Fruit fly (Drosophila melanogaster): ENCODE measurements around the gene gudu.

gudu gene

dm6 chr2L:7387813-7388558 lies at the start of gene gudu, which contains the start of gene CG5149 (continued):
- TF ChIP-seq hbn (GFP tag; IDR thresholded peaks at IDR 0.05; ENCODE audit: partially characterized antibody), result peak; percentile 87
- no peak for TF ChIP-seq CG9609 (GFP tag; optimal IDR thresholded peaks at IDR 0.05)
- TF ChIP-seq bbx (GFP tag; IDR thresholded peaks at IDR 0.05; ENCODE audit: partially characterized antibody), result peak; percentile 89
- no peak for TF ChIP-seq onecut (GFP tag; IDR thresholded peaks at IDR 0.05)
- no peak for TF ChIP-seq CG18764 (GFP tag; optimal IDR thresholded peaks at IDR 0.05)
- TF ChIP-seq prd (optimal IDR thresholded peaks at IDR 0.05), result no peak
- no peak; the same call in 2 of the 3 replicates for TF ChIP-seq prd (GFP tag; IDR thresholded peaks at IDR 0.05)
- no peak for TF ChIP-seq Lim3 (GFP tag; IDR thresholded peaks at IDR 0.05)
- no peak for TF ChIP-seq ken (GFP tag; IDR thresholded peaks at IDR 0.05)
- TF ChIP-seq fd96Cb (tag; optimal IDR thresholded peaks at IDR 0.05), result no peak
- no peak for TF ChIP-seq ase (GFP tag; IDR thresholded peaks at IDR 0.05)
- no peak for TF ChIP-seq dmrt11E (tag; optimal IDR thresholded peaks at IDR 0.05)
- peak; percentile 12 for TF ChIP-seq CoRest (tag; optimal IDR thresholded peaks at IDR 0.05)
- TF ChIP-seq slp2 (GFP tag; optimal IDR thresholded peaks at IDR 0.05), result no peak
- TF ChIP-seq nerfin-2 (GFP tag; IDR thresholded peaks at IDR 0.05; ENCODE audit: partially characterized antibody), result peak; percentile 77
- no peak for TF ChIP-seq CG18599 (GFP tag; optimal IDR thresholded peaks at IDR 0.05)
- peak; percentile 2 for TF ChIP-seq her (GFP tag; optimal IDR thresholded peaks at IDR 0.05)
- peak; percentile 61 for TF ChIP-seq Rfx (GFP tag; IDR thresholded peaks at IDR 0.05)
- no peak for TF ChIP-seq CG13894 (tag; optimal IDR thresholded peaks at IDR 0.05)
- TF ChIP-seq CG9215 (GFP tag; IDR thresholded peaks at IDR 0.05), result no peak
- no peak for TF ChIP-seq Lpt (GFP tag; optimal IDR thresholded peaks at IDR 0.05)
- TF ChIP-seq CG6272 (GFP tag; IDR thresholded peaks at IDR 0.05), result peak; percentile 41; the same call in 1 of the 2 replicates
- peak; percentile 49 for TF ChIP-seq Ets65A (GFP tag)
- TF ChIP-seq CG11093 (GFP tag; IDR thresholded peaks at IDR 0.05), result no peak
- no peak for TF ChIP-seq CG7928 (GFP tag; optimal IDR thresholded peaks at IDR 0.05)
- no peak for TF ChIP-seq CG1529 (GFP tag; optimal IDR thresholded peaks at IDR 0.05)
- TF ChIP-seq p53 (GFP tag; optimal IDR thresholded peaks at IDR 0.05), result no peak
- no peak for TF ChIP-seq CG3995 (GFP tag; optimal IDR thresholded peaks at IDR 0.05)
- no peak for TF ChIP-seq org-1 (GFP tag; optimal IDR thresholded peaks at IDR 0.05)
- TF ChIP-seq Dll (GFP tag; IDR thresholded peaks at IDR 0.05; ENCODE audit: partially characterized antibody), result peak; percentile 90
- no peak for TF ChIP-seq CG4404 (GFP tag; IDR thresholded peaks at IDR 0.05)
- no peak for TF ChIP-seq sqz (GFP tag; optimal IDR thresholded peaks at IDR 0.05)
- no peak for TF ChIP-seq CG11247 (GFP tag; IDR thresholded peaks at IDR 0.05)

DNA sequence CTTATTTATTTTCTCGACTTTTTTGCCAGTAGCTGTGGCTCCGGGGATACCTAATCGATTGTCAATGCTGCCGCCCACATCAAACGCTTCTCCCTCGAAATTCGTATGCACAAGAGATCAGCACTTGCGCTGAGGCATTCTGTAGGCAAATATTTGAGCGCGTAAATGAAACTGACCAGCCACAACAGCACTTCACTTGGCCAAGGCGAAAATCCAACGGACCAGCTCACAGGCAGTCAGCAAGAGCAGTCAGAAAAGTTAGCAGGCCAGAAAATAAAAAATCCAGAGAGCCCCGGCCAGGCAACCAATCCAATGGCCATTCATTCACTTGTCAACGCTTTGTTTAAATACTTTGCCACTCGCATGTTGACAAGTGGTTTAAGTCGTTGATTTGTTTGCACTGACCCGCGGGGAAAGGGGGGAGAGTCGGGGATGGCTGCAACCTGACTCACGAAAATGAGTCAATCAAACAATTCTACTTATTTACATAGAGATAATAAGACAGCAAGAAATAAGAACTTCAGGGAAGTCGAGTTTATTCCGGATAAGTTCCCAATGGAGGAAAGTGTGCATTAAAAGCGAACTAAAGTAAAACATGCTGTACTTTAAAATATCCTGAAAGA lies 48.8 kb upstream of the gudu start:
- TF ChIP-seq exex (tag; optimal IDR thresholded peaks at IDR 0.05), result no peak
- TF ChIP-seq Aef1 (GFP tag; IDR thresholded peaks at IDR 0.05), result no peak
- TF ChIP-seq Lpt (GFP tag; optimal IDR thresholded peaks at IDR 0.05), result no peak
- no peak for TF ChIP-seq chm (GFP tag; IDR thresholded peaks at IDR 0.05)
- TF ChIP-seq dpn (GFP tag; optimal IDR thresholded peaks at IDR 0.05), result peak in 1 of 2 experiments; percentile 11
- no peak for TF ChIP-seq pfk (GFP tag; optimal IDR thresholded peaks at IDR 0.05)
- TF ChIP-seq mld (GFP tag; IDR thresholded peaks at IDR 0.05; ENCODE audit: partially characterized antibody), result no peak
- TF ChIP-seq usp (GFP tag; optimal IDR thresholded peaks at IDR 0.05), result no peak
- TF ChIP-seq CG4424 (GFP tag; optimal IDR thresholded peaks at IDR 0.05), result no peak
- no peak for TF ChIP-seq dimm (GFP tag; IDR thresholded peaks at IDR 0.05)
- TF ChIP-seq Abd-B (GFP tag; optimal IDR thresholded peaks at IDR 0.05), result no peak
- TF ChIP-seq Awh (GFP tag; IDR thresholded peaks at IDR 0.05), result peak; percentile 35; the same call in 1 of the 2 replicates
- no peak for TF ChIP-seq Oaz (GFP tag; IDR thresholded peaks at IDR 0.05)
- TF ChIP-seq p53 (GFP tag; optimal IDR thresholded peaks at IDR 0.05), result peak; percentile 28
- no peak for TF ChIP-seq unc-4 (GFP tag; IDR thresholded peaks at IDR 0.05; ENCODE audit: partially characterized antibody)
- TF ChIP-seq Scr (GFP tag; IDR thresholded peaks at IDR 0.05; ENCODE audit: partially characterized antibody), result no peak
- TF ChIP-seq gsb-n (tag; optimal IDR thresholded peaks at IDR 0.05), result peak; percentile 10
- TF ChIP-seq TFAM (GFP tag; optimal IDR thresholded peaks at IDR 0.05), result no peak
- no peak for TF ChIP-seq CG8765 (GFP tag; IDR thresholded peaks at IDR 0.05)
- TF ChIP-seq unpg (GFP tag; optimal IDR thresholded peaks at IDR 0.05), result no peak

All from whole organism, embryonic.